Fruit fly (Drosophila melanogaster): ENCODE data around the gene Mco3.

The Mco3 gene

DNA sequence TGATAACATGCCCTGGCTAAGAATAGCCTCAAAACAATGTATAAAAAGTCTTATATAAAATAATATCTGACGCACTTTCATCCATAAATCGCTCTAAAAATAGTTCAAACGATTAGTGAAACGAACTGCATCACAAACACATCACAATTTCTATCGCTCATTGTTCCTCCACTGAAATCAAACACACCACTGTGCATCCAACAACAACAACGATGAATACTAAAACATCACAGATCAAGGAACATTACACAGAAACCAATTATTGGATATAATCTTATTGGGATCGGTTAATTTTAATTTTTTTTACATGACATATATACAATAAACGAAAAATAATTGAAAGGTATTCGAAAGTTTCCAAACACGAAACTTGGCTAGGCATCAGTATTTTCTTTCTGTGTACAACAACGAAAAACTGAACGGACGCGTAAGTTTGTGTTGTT is 17.9 kb upstream of the Mco3 start (continued):
- TF ChIP-seq Bdp1 (GFP tag; optimal IDR thresholded peaks at IDR 0.05) (no peak), Med (GFP tag) (peak; percentile 96), caup (GFP tag; optimal IDR thresholded peaks at IDR 0.05; ENCODE audit: severe bottlenecking) (peak; percentile 45), bowl (GFP tag; IDR thresholded peaks at IDR 0.05) (0 out of 2 replicates have a peak, but pooled peaks have one; percentile 43), CrebB (tag; optimal IDR thresholded peaks at IDR 0.05) (peak; percentile 58), CG4404 (GFP tag; IDR thresholded peaks at IDR 0.05) (no peak), ssp (GFP tag; IDR thresholded peaks at IDR 0.05) (peak; percentile 69), CG6654 (GFP tag; optimal IDR thresholded peaks at IDR 0.05) (peak; percentile 55), chn (GFP tag; optimal IDR thresholded peaks at IDR 0.05) (peak; percentile 71), Nf-YC (tag; optimal IDR thresholded peaks at IDR 0.05) (peak; percentile 43), sqz (GFP tag; optimal IDR thresholded peaks at IDR 0.05) (peak; percentile 55), Nf-YB (GFP tag; optimal IDR thresholded peaks at IDR 0.05) (peak; percentile 57), CG9876 (GFP tag; optimal IDR thresholded peaks at IDR 0.05) (peak; percentile 12), CG17568 (GFP tag; optimal IDR thresholded peaks at IDR 0.05) (peak; percentile 54), cato (GFP tag; optimal IDR thresholded peaks at IDR 0.05; ENCODE audit: borderline replicate concordance) (peak; percentile 66), Dref (GFP tag; IDR thresholded peaks at IDR 0.05) (no peak), CG12236 (GFP tag; optimal IDR thresholded peaks at IDR 0.05) (peak; percentile 25), CG8290 (GFP tag; optimal IDR thresholded peaks at IDR 0.05) (peak; percentile 56), CG8290 (tag; optimal IDR thresholded peaks at IDR 0.05) (peak in 1 of 2 experiments; percentile 79), CG13287 (GFP tag; IDR thresholded peaks at IDR 0.05; ENCODE audit: partially characterized antibody) (no peak), YL-1 (GFP tag; optimal IDR thresholded peaks at IDR 0.05) (peak; percentile 1), Ptx1 (GFP tag; IDR thresholded peaks at IDR 0.05) (peak; percentile 88), salm (tag; optimal IDR thresholded peaks at IDR 0.05) (peak; percentile 31), CG13296 (GFP tag; optimal IDR thresholded peaks at IDR 0.05) (peak; percentile 62), D19A (tag; optimal IDR thresholded peaks at IDR 0.05) (peak; percentile 77), dimm (GFP tag; IDR thresholded peaks at IDR 0.05) (peak; percentile 70), abd-A (tag; optimal IDR thresholded peaks at IDR 0.05) (no peak), jumu (GFP tag; optimal IDR thresholded peaks at IDR 0.05) (peak; percentile 16), Ets65A (GFP tag) (peak; percentile 96), Ravus (GFP tag; IDR thresholded peaks at IDR 0.05) (peak; percentile 16; the same call in 1 of the 2 replicates), CG31388 (GFP tag; optimal IDR thresholded peaks at IDR 0.05) (no peak), jing (GFP tag; optimal IDR thresholded peaks at IDR 0.05) (peak; percentile 63), Tbp (GFP tag; optimal IDR thresholded peaks at IDR 0.05) (no peak), toy (GFP tag; IDR thresholded peaks at IDR 0.05) (no peak), chinmo (GFP tag; IDR thresholded peaks at IDR 0.05; ENCODE audit: partially characterized antibody) (no peak), Dip2 (GFP tag; IDR thresholded peaks at IDR 0.05) (no peak), Blimp-1 (GFP tag; optimal IDR thresholded peaks at IDR 0.05) (peak; percentile 85), CG12219 (GFP tag; optimal IDR thresholded peaks at IDR 0.05) (peak; percentile 79), shn (GFP tag; optimal IDR thresholded peaks at IDR 0.05) (peak; percentile 22), Abd-B (GFP tag; optimal IDR thresholded peaks at IDR 0.05) (peak; percentile 82), ftz-f1 (GFP tag; optimal IDR thresholded peaks at IDR 0.05) (no peak), CTCF (GFP tag; optimal IDR thresholded peaks at IDR 0.05) (peak; percentile 52), Oli (tag; optimal IDR thresholded peaks at IDR 0.05) (peak; percentile 84), CG8478 (optimal IDR thresholded peaks at IDR 0.05) (no peak), Eip74EF (GFP tag; optimal IDR thresholded peaks at IDR 0.05) (peak in 1 of 2 experiments; percentile 67), CG18011 (GFP tag; optimal IDR thresholded peaks at IDR 0.05) (peak; percentile 22), CG11398 (GFP tag; optimal IDR thresholded peaks at IDR 0.05) (peak; percentile 13), CG33213 (GFP tag; optimal IDR thresholded peaks at IDR 0.05) (peak; percentile 40), grau (tag; optimal IDR thresholded peaks at IDR 0.05) (peak; percentile 84), D (optimal IDR thresholded peaks at IDR 0.05) (no peak), D (GFP tag; optimal IDR thresholded peaks at IDR 0.05) (peak; percentile 80), pros (GFP tag; optimal IDR thresholded peaks at IDR 0.05) (no peak)

All from whole organism, embryonic.